Worm (Caenorhabditis elegans): Measurements from ENCODE around the gene his-4.
A peak's percentile ranks its signal among the peaks of the same experiment; 100 is the strongest.
"Not testable (repeated sequence)": the region's sequence is repeated elsewhere in the genome, so short reads cannot be mapped to it uniquely, and the experiment has no call there.

The his-4 gene

ce11 chrV:16040140-16040827 lies at the start of gene his-4, which contains the start of gene his-3:
his-4 (minus strand) TSS chrV:16040515.
his-3 (plus strand) TSS chrV:16040808.
- TF ChIP-seq nhr-129 (tag; optimal IDR thresholded peaks at IDR 0.05) (peak; percentile 27), F13H6.1 (tag; optimal IDR thresholded peaks at IDR 0.05) (peak; percentile 27), sma-9 (GFP tag; optimal IDR thresholded peaks at IDR 0.05) (peak; percentile 59), ceh-16 (tag; optimal IDR thresholded peaks at IDR 0.05) (peak; percentile 95), nhr-25 (tag; optimal IDR thresholded peaks at IDR 0.05) (peak; percentile 85), nhr-6 (tag; optimal IDR thresholded peaks at IDR 0.05) (peak; percentile 52), lsy-2 (tag; optimal IDR thresholded peaks at IDR 0.05) (peak in 1 of 2 experiments; percentile 38), fos-1 (tag; optimal IDR thresholded peaks at IDR 0.05) (peak; percentile 49), lin-13 (GFP tag; optimal IDR thresholded peaks at IDR 0.05) (peak; percentile 24), sma-3 (GFP tag; optimal IDR thresholded peaks at IDR 0.05) (peak; percentile 39)
- not testable (repeated sequence) for TF ChIP-seq sma-9 (tag; optimal IDR thresholded peaks at IDR 0.05)

- TF ChIP-seq ama-1 (optimal IDR thresholded peaks at IDR 0.05): no peak
- TF ChIP-seq F13H6.1 (tag; optimal IDR thresholded peaks at IDR 0.05): no peak
- no peak for TF ChIP-seq R02D3.7 (tag; optimal IDR thresholded peaks at IDR 0.05)
- TF ChIP-seq ceh-82 (tag; optimal IDR thresholded peaks at IDR 0.05): no peak
- no peak for TF ChIP-seq sma-9 (GFP tag; optimal IDR thresholded peaks at IDR 0.05)
- TF ChIP-seq sma-9 (tag; optimal IDR thresholded peaks at IDR 0.05): no peak
- no peak for TF ChIP-seq skn-1 (tag; optimal IDR thresholded peaks at IDR 0.05)
- TF ChIP-seq nhr-23 (tag; optimal IDR thresholded peaks at IDR 0.05): no peak
- TF ChIP-seq dmd-4 (tag; optimal IDR thresholded peaks at IDR 0.05): no peak
- no peak for TF ChIP-seq peb-1 (tag; optimal IDR thresholded peaks at IDR 0.05)
- no peak for TF ChIP-seq mdl-1 (tag; optimal IDR thresholded peaks at IDR 0.05)
- TF ChIP-seq lsy-2 (tag; optimal IDR thresholded peaks at IDR 0.05): no peak
- no peak for TF ChIP-seq ceh-16 (tag; optimal IDR thresholded peaks at IDR 0.05)
- TF ChIP-seq C34F6.9 (tag; optimal IDR thresholded peaks at IDR 0.05): no peak
- TF ChIP-seq blmp-1 (tag; optimal IDR thresholded peaks at IDR 0.05; ENCODE audit: insufficient read depth): no peak
- TF ChIP-seq lin-11 (tag; optimal IDR thresholded peaks at IDR 0.05): no peak
- no peak for TF ChIP-seq alr-1 (tag; optimal IDR thresholded peaks at IDR 0.05)
- TF ChIP-seq unc-62 (GFP tag; optimal IDR thresholded peaks at IDR 0.05): no peak
These were observed 40.4 kb upstream of the his-4 start for ce11 chrV:16080678-16081077.

- TF ChIP-seq nhr-10 (tag; optimal IDR thresholded peaks at IDR 0.05): no peak
- peak; percentile 69 for TF ChIP-seq fos-1 (tag; optimal IDR thresholded peaks at IDR 0.05)
- TF ChIP-seq sma-9 (GFP tag; optimal IDR thresholded peaks at IDR 0.05): peak; percentile 57
- no peak for TF ChIP-seq sma-9 (tag; optimal IDR thresholded peaks at IDR 0.05)
- TF ChIP-seq Y55F3AM.14 (GFP tag; optimal IDR thresholded peaks at IDR 0.05): no peak
These were observed 39.7 kb upstream of the his-4 start for ce11 chrV:16080039-16080438.

- TF ChIP-seq ceh-82 (tag; optimal IDR thresholded peaks at IDR 0.05) (no peak), snpc-4 (tag; optimal IDR thresholded peaks at IDR 0.05) (no peak), fos-1 (tag; optimal IDR thresholded peaks at IDR 0.05) (peak; percentile 30)
These were observed 35.0 kb upstream of the his-4 start, which contains the start of the genes F14H3.12 and srj-29 for ce11 chrV:16075250-16075709. F14H3.12 (minus strand) TSS chrV:16075323. srj-29 (plus strand) TSS chrV:16075659.

- no peak for TF ChIP-seq unc-39 (tag; optimal IDR thresholded peaks at IDR 0.05)
- no peak for TF ChIP-seq egl-27 (tag; optimal IDR thresholded peaks at IDR 0.05)
- no peak for TF ChIP-seq elt-1 (tag; optimal IDR thresholded peaks at IDR 0.05)
These were observed 33.5 kb upstream of the his-4 start, which contains the start of gene srj-10 for ce11 chrV:16073856-16074255. srj-10 (minus strand) TSS chrV:16073956.

- no peak for TF ChIP-seq nhr-23 (tag; optimal IDR thresholded peaks at IDR 0.05)
- peak; percentile 9 for TF ChIP-seq fos-1 (tag; optimal IDR thresholded peaks at IDR 0.05)
- no peak for TF ChIP-seq egl-27 (tag; optimal IDR thresholded peaks at IDR 0.05)
- no peak for TF ChIP-seq nhr-129 (tag; optimal IDR thresholded peaks at IDR 0.05)
- no peak for TF ChIP-seq nhr-21 (tag; optimal IDR thresholded peaks at IDR 0.05)
- no peak for TF ChIP-seq nhr-237 (tag; optimal IDR thresholded peaks at IDR 0.05)
- TF ChIP-seq sem-4 (tag; optimal IDR thresholded peaks at IDR 0.05): no peak
- no peak for TF ChIP-seq lsy-2 (tag; optimal IDR thresholded peaks at IDR 0.05)
These were observed 30.9 kb upstream of the his-4 start, which contains the start of gene nhr-176 for ce11 chrV:16071167-16071566. nhr-176 (plus strand) TSS chrV:16071325.

All from whole organism, L2 larva.